Worm (Caenorhabditis elegans) whole organism, late embryonic: ENCODE data around the gene T04F3.1.

Experiments
- T23F11.4 ChIP-seq: fragments of 200-800 bp; sonication (Bioruptor generic); optimal IDR thresholded peaks from 2 replicates; lab custom pipeline; 2018; ENCODE audit warnings: mild to moderate bottlenecking, missing genetic modification characterization, missing compliant biosample characterization
- Y22D7AL.16 ChIP-seq: sonication (generic microtip); optimal IDR thresholded peaks from 2 replicates; lab custom pipeline; 2016; ENCODE audit warnings: missing genetic modification characterization, missing compliant biosample characterization
- ceh-14 ChIP-seq: sonication (generic microtip); optimal IDR thresholded peaks from 2 replicates; lab custom pipeline; 2016; ENCODE audit warnings: missing genotype, missing genetic modification characterization, missing compliant biosample characterization
- ceh-18 ChIP-seq: sonication (generic microtip); optimal IDR thresholded peaks from 2 replicates; lab custom pipeline; 2016; ENCODE audit warnings: missing genetic modification characterization, missing compliant biosample characterization
- ceh-19 ChIP-seq: fragments of 200-800 bp; sonication (Bioruptor generic); optimal IDR thresholded peaks from 2 replicates; lab custom pipeline; 2018; ENCODE audit warnings: mild to moderate bottlenecking, missing genetic modification characterization, missing compliant biosample characterization
- ceh-2 ChIP-seq: sonication (generic microtip); optimal IDR thresholded peaks from 2 replicates; lab custom pipeline; 2016; ENCODE audit warnings: missing genotype, missing genetic modification characterization, missing compliant biosample characterization
- ceh-22 ChIP-seq: sonication (generic microtip); optimal IDR thresholded peaks from 2 replicates; lab custom pipeline; 2017; ENCODE audit warnings: missing biosample characterization, missing genetic modification characterization
- ceh-24 ChIP-seq: sonication (generic microtip); optimal IDR thresholded peaks from 2 replicates; lab custom pipeline; 2016; ENCODE audit warnings: mild to moderate bottlenecking, missing genetic modification characterization, missing compliant biosample characterization
- ceh-30 ChIP-seq: fragments of 150-350 bp; optimal IDR thresholded peaks from 2 replicates; lab custom pipeline; 2014; ENCODE audit warnings: missing biosample characterization, missing genetic modification characterization
- ceh-45 ChIP-seq: fragments of 200-800 bp; sonication (Bioruptor generic); IDR thresholded peaks from 2 replicates; pipeline ENCODE4 v1.3.6; 2022; ENCODE audit warnings: missing genetic modification reagents, missing genetic modification characterization, missing compliant biosample characterization
- ceh-48 ChIP-seq: sonication (generic microtip); optimal IDR thresholded peaks from 2 replicates; lab custom pipeline; 2016; ENCODE audit warnings: missing genetic modification characterization, inconsistent platforms, missing compliant biosample characterization
- ceh-6 ChIP-seq: fragments of 200-800 bp; sonication (Bioruptor generic); optimal IDR thresholded peaks from 2 replicates; lab custom pipeline; 2018; ENCODE audit warnings: mild to moderate bottlenecking, missing genetic modification characterization, missing compliant biosample characterization
- ceh-9 ChIP-seq: sonication (generic microtip); optimal IDR thresholded peaks from 2 replicates; lab custom pipeline; 2016; ENCODE audit warnings: mild to moderate bottlenecking, missing genetic modification characterization, inconsistent platforms, missing compliant biosample characterization
- dve-1 ChIP-seq: sonication (generic microtip); optimal IDR thresholded peaks from 2 replicates; lab custom pipeline; 2017; ENCODE audit warnings: antibody characterized with exemption, mild to moderate bottlenecking, missing genetic modification characterization, missing compliant biosample characterization
- elt-2 ChIP-seq: sonication (generic microtip); optimal IDR thresholded peaks from 2 replicates; lab custom pipeline; 2016; ENCODE audit warnings: missing genetic modification reagents, missing genetic modification characterization, missing compliant biosample characterization
- gmeb-2 ChIP-seq: sonication (generic microtip); optimal IDR thresholded peaks from 2 replicates; lab custom pipeline; 2016; ENCODE audit warnings: missing genetic modification characterization, inconsistent platforms, missing compliant biosample characterization
- hlh-13 ChIP-seq: fragments of 200-800 bp; sonication (Bioruptor generic); optimal IDR thresholded peaks from 2 replicates; lab custom pipeline; 2018; ENCODE audit warnings: mild to moderate bottlenecking, missing genetic modification characterization, missing compliant biosample characterization
- hlh-15 ChIP-seq: sonication (generic microtip); optimal IDR thresholded peaks from 2 replicates; lab custom pipeline; 2016; ENCODE audit warnings: missing genetic modification characterization, missing compliant biosample characterization
- hlh-30 ChIP-seq: sonication (generic microtip); optimal IDR thresholded peaks from 2 replicates; lab custom pipeline; 2017; ENCODE audit warnings: antibody characterized with exemption, missing genetic modification characterization, missing compliant biosample characterization; ENCODE audit not compliant: insufficient read depth
- lim-6 ChIP-seq: sonication (generic microtip); optimal IDR thresholded peaks from 2 replicates; lab custom pipeline; 2016; ENCODE audit warnings: missing genetic modification characterization, missing compliant biosample characterization
- nfya-1 ChIP-seq: sonication (generic microtip); optimal IDR thresholded peaks from 2 replicates; lab custom pipeline; 2017; ENCODE audit warnings: missing genetic modification characterization, mild to moderate bottlenecking, missing compliant biosample characterization, antibody characterized with exemption, moderate library complexity
- nhr-11 ChIP-seq: fragments of 150-350 bp; optimal IDR thresholded peaks from 2 replicates; lab custom pipeline; 2014; ENCODE audit warnings: missing biosample characterization, missing genetic modification characterization
- pag-3 ChIP-seq: sonication (generic microtip); optimal IDR thresholded peaks from 2 replicates; lab custom pipeline; 2016; ENCODE audit warnings: missing compliant biosample characterization, missing genetic modification characterization, borderline replicate concordance
- pax-1 ChIP-seq: fragments of 150-350 bp; optimal IDR thresholded peaks from 2 replicates; lab custom pipeline; 2014; ENCODE audit warnings: missing biosample characterization, missing genetic modification characterization
- pha-2 ChIP-seq: sonication (generic microtip); optimal IDR thresholded peaks from 2 replicates; lab custom pipeline; 2017; ENCODE audit warnings: mild to moderate bottlenecking, missing genetic modification characterization, missing compliant biosample characterization
- pqm-1 ChIP-seq: sonication (generic microtip); optimal IDR thresholded peaks from 2 replicates; lab custom pipeline; 2016; ENCODE audit warnings: missing genetic modification characterization, missing compliant biosample characterization
- tbx-2 ChIP-seq: sonication (generic microtip); optimal IDR thresholded peaks from 2 replicates; lab custom pipeline; 2016; ENCODE audit warnings: missing genetic modification characterization, missing compliant biosample characterization
- unc-42 ChIP-seq: sonication (generic microtip); optimal IDR thresholded peaks from 2 replicates; lab custom pipeline; 2016; ENCODE audit warnings: missing genotype, missing genetic modification characterization, missing compliant biosample characterization
- unc-55 ChIP-seq: sonication (generic microtip); optimal IDR thresholded peaks from 2 replicates; lab custom pipeline; 2017; ENCODE audit warnings: missing biosample characterization, missing genetic modification reagents, missing genetic modification characterization

The T04F3.1 gene

DNA sequence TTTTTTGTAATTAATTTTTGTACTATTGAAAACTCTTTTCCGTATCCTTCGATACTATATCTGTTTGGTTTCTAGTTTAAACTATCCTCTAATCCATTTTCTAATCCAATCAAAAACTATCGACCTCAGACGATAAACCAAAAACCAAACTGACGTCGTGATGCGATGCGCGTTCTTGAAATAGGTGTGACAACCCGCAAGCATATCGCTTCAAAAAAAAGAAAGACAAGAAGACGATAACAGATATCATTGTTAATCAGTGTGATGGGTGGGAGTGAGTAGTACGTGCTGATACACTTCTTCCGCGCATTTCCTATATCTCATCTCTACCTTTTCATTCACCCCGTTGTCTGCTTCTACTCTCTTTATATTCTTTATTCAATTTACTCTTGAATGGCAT is at the start of gene T04F3.1:
Gene T04F3.1 (plus strand): TSS at position 246 of the 400 bp plus-strand sequence.
- no peak for TF ChIP-seq gmeb-2 (tag; lab: Kevin White, UChicago)
- no peak for TF ChIP-seq dve-1
- TF ChIP-seq ceh-24 (tag; lab: Kevin White, UChicago): no peak
- TF ChIP-seq pax-1 (tag; lab: Kevin White, UChicago): no peak

DNA sequence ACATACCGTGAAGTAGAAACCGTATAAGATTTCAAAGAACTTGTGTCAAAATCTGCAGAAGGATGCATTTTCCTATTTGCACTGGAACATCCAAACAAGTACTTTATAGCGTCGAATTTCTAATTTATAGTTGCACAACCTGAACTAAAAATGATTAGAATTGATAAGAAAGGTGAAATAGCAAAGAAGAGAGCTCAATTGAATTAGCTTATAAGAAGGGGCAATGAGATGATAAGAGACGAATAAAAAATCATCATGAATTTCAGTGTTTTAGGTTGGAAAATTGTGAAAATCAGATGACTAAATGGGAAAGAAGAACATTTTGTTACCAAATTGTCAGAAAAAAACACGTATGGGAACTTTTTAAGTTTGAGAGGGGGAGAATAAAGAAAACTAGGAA is 48.3 kb upstream of the T04F3.1 start, which contains the start of gene W05E10.1:
Gene W05E10.1 (minus strand): TSS at position 139 of the 400 bp plus-strand sequence.
- no peak for TF ChIP-seq ceh-22

DNA sequence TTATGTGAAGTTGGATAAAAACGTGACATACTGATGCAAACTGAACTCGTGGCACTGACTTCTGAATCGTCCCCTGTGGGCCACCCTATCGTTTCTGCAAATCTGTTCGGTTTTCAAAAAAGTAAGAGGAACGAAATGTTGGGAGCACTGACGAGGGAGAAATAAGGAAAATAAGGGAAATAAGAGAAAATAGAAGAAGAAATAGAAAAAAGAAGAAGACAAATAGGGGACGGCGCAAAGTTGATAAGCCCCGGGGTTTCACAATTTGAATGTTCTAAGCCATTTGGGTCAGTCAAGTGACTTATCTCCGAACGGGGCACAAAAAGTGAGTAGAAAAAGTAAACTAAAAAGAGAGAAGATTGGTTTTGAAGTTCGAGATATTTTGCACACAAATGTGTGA is 44.3 kb upstream of the T04F3.1 start, which contains the start of gene W05E10.5:
Gene W05E10.5 (minus strand): TSS at position 101 of the 400 bp plus-strand sequence.
- TF ChIP-seq T23F11.4 (GFP tag; lab: Kevin White, UChicago): no peak
- no peak for TF ChIP-seq hlh-15
- TF ChIP-seq ceh-9 (tag; lab: Kevin White, UChicago): no peak
- no peak for TF ChIP-seq gmeb-2 (tag; lab: Kevin White, UChicago)
- TF ChIP-seq nhr-11 (tag; lab: Kevin White, UChicago): no peak
- TF ChIP-seq lim-6 (tag; lab: Kevin White, UChicago): no peak

DNA sequence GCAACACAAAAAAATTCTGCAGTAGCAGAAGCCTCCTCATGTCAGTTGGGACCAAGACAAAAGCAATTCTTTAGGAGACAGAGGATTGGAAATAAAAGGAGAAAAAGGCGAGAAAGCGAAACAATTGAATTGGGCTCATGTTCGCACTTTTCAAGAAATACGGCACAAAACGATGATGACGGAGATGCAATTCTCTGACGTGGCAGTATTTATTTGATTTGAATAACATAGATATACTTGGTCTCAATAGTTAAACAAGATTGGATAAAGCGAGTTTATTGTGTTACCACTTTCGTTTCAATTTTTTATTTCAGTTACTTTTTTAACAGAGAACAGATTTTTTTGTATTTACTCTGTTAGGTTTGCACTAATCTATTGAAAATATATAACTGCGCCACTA is 42.4 kb upstream of the T04F3.1 start:
- TF ChIP-seq unc-42 (tag; lab: Kevin White, UChicago): peak; percentile 85
- no peak for TF ChIP-seq ceh-48

DNA sequence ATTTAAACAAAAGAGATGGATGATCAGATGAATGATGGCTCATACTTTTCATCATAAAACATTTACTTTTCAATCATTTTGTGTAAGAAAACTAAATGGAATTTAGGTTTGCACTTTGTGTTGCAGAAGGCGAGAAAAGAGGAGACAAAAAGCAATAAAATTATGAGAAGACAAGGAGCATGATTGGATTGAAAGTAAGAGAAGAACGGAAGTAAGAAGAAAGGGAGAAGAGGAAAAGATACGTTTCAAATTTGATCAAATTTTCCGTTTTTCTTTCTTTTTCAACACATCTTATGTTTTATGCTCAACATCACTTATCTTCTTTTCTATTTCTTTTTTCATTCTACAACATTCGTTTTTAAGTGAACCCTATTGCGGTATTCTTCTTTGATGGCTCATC is 35.2 kb upstream of the T04F3.1 start:
- TF ChIP-seq unc-55 (GFP tag; lab: Kevin White, UChicago): no peak
- no peak for TF ChIP-seq ceh-19 (GFP tag; lab: Kevin White, UChicago)
- TF ChIP-seq unc-42 (tag; lab: Kevin White, UChicago): peak; percentile 66
- no peak for TF ChIP-seq ceh-6 (GFP tag; lab: Kevin White, UChicago)
- TF ChIP-seq elt-2 (tag; lab: Kevin White, UChicago): no peak
- no peak for TF ChIP-seq ceh-45 (GFP tag; lab: Robert Waterston, UW)

DNA sequence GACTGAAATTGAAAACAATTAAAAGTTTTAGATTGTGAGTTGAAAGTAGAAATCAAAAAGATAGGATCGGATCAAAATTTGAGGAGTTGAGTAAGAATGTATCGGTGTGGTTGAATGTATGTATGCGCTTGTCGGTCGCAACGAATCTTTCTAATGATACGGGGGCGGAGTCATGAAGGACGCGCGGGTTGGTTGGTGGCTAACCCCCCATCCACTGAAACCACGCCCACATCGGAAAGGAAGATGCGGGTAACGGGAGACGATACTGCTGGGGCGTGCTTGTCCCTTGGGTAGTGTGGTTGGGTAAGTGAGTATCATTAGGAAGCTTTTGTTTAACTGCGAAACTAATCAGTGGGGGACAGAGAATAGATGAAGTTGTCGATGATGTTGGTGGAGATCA is 34.5 kb upstream of the T04F3.1 start, which contains the start of gene ceh-32:
Gene ceh-32 (minus strand): TSS at position 2 of the 400 bp plus-strand sequence.
- TF ChIP-seq ceh-24 (tag; lab: Kevin White, UChicago) (no peak), nfya-1 (tag; lab: Kevin White, UChicago) (peak; percentile 80), Y22D7AL.16 (tag; lab: Kevin White, UChicago) (no peak), ceh-22 (no peak), ceh-18 (tag; lab: Kevin White, UChicago) (no peak)

DNA sequence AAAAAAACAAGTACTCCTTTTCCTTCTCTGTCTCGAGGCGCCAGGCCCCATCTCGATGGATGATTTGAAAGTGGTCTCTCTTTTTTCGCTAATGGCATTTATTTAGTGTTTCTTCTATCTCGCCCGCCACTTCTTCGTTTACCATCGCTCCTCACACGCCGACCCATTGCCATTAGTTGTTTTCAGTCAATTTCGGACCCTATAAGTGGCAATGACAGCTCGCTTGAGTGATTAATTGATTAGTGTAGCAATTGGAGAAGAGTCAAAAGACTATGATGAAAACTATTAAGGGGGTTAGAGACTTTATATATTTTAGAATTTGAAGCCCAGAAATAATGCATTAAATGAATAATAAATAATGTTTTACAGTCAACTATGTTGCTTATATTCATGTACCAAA is 33.5 kb upstream of the T04F3.1 start:
- TF ChIP-seq ceh-22 (no peak), gmeb-2 (tag; lab: Kevin White, UChicago) (no peak), ceh-30 (tag; lab: Kevin White, UChicago) (no peak), pha-2 (tag; lab: Kevin White, UChicago) (no peak), pqm-1 (tag; lab: Kevin White, UChicago) (no peak), T23F11.4 (GFP tag; lab: Kevin White, UChicago) (no peak), pag-3 (tag; lab: Kevin White, UChicago) (no peak), hlh-30 (tag; lab: Kevin White, UChicago) (no peak), ceh-18 (tag; lab: Kevin White, UChicago) (no peak), hlh-13 (GFP tag; lab: Kevin White, UChicago) (no peak), ceh-6 (GFP tag; lab: Kevin White, UChicago) (no peak), tbx-2 (tag; lab: Kevin White, UChicago) (no peak), nfya-1 (tag; lab: Kevin White, UChicago) (no peak), ceh-2 (no peak), ceh-48 (no peak), ceh-9 (tag; lab: Kevin White, UChicago) (no peak), pax-1 (tag; lab: Kevin White, UChicago) (no peak), ceh-14 (tag; lab: Kevin White, UChicago) (no peak)
